Fruit fly (Drosophila melanogaster): Measurements from ENCODE around the gene CG13312.

CG13312 gene

dm6 chr3L:8772998-8773684, 33.9 kb downstream of the CG13312 start (continued):
- TF ChIP-seq sr (GFP tag; IDR thresholded peaks at IDR 0.05) (no peak), oc (tag; optimal IDR thresholded peaks at IDR 0.05) (peak; percentile 91), br (optimal IDR thresholded peaks at IDR 0.05) (no peak), cad (GFP tag; optimal IDR thresholded peaks at IDR 0.05) (no peak), lbe (GFP tag; optimal IDR thresholded peaks at IDR 0.05) (no peak), caup (GFP tag; optimal IDR thresholded peaks at IDR 0.05; ENCODE audit: severe bottlenecking) (peak; percentile 25), Ssrp (tag; optimal IDR thresholded peaks at IDR 0.05) (peak; percentile 79), C15 (GFP tag; IDR thresholded peaks at IDR 0.05) (0 out of 3 replicates have a peak, but pooled peaks have one; percentile 15), Rx (GFP tag; IDR thresholded peaks at IDR 0.05) (peak; percentile 35; the same call in 1 of the 2 replicates), CG11456 (GFP tag; IDR thresholded peaks at IDR 0.05) (0 out of 3 replicates have a peak, but pooled peaks have one; percentile 42), CG9727 (GFP tag; optimal IDR thresholded peaks at IDR 0.05) (peak; percentile 68), disco-r (GFP tag; optimal IDR thresholded peaks at IDR 0.05) (no peak), gfzf (GFP tag; optimal IDR thresholded peaks at IDR 0.05) (no peak), btn (GFP tag; optimal IDR thresholded peaks at IDR 0.05) (peak; percentile 41), CG10321 (GFP tag; IDR thresholded peaks at IDR 0.05) (peak; percentile 28; the same call in 1 of the 2 replicates), Nf-YC (tag; optimal IDR thresholded peaks at IDR 0.05) (peak; percentile 43), CG17568 (GFP tag; optimal IDR thresholded peaks at IDR 0.05) (peak; percentile 68), Asciz (GFP tag; optimal IDR thresholded peaks at IDR 0.05) (peak; percentile 77), ac (GFP tag; optimal IDR thresholded peaks at IDR 0.05) (no peak), Dip3 (GFP tag; optimal IDR thresholded peaks at IDR 0.05) (peak; percentile 23), CG8924 (tag; optimal IDR thresholded peaks at IDR 0.05) (peak; percentile 83), CG2202 (tag; optimal IDR thresholded peaks at IDR 0.05) (peak; percentile 80), fd96Cb (tag; optimal IDR thresholded peaks at IDR 0.05) (peak; percentile 80), CG12744 (GFP tag; optimal IDR thresholded peaks at IDR 0.05) (no peak), trem (tag; optimal IDR thresholded peaks at IDR 0.05) (peak; percentile 51), Gug (GFP tag; IDR thresholded peaks at IDR 0.05) (peak; percentile 20; the same call in 1 of the 4 replicates), Jarid2 (GFP tag; optimal IDR thresholded peaks at IDR 0.05) (peak; percentile 33), CG16813 (GFP tag; IDR thresholded peaks at IDR 0.05; ENCODE audit: partially characterized antibody) (no peak), dysf (GFP tag; IDR thresholded peaks at IDR 0.05) (peak; percentile 79), Hsf (GFP tag; optimal IDR thresholded peaks at IDR 0.05) (peak; percentile 69), CG14860 (GFP tag; IDR thresholded peaks at IDR 0.05; ENCODE audit: partially characterized antibody) (no peak), tap (tag; optimal IDR thresholded peaks at IDR 0.05) (peak; percentile 67), dmrt99B (tag; optimal IDR thresholded peaks at IDR 0.05) (peak; percentile 86), lola (GFP tag; optimal IDR thresholded peaks at IDR 0.05) (peak in 1 of 3 experiments; percentile 87), CHES-1-like (GFP tag; optimal IDR thresholded peaks at IDR 0.05) (no peak), CG1647 (GFP tag; optimal IDR thresholded peaks at IDR 0.05) (no peak), gcm2 (GFP tag; optimal IDR thresholded peaks at IDR 0.05) (no peak), exex (tag; optimal IDR thresholded peaks at IDR 0.05) (no peak), bab2 (GFP tag; optimal IDR thresholded peaks at IDR 0.05) (peak; percentile 45), h (optimal IDR thresholded peaks at IDR 0.05) (no peak), ab (GFP tag; optimal IDR thresholded peaks at IDR 0.05) (no peak), CG6765 (GFP tag; optimal IDR thresholded peaks at IDR 0.05) (no peak), Ets65A (GFP tag) (no peak), CG8359 (GFP tag; optimal IDR thresholded peaks at IDR 0.05; ENCODE audit: borderline replicate concordance) (peak; percentile 48), Xbp1 (GFP tag; optimal IDR thresholded peaks at IDR 0.05) (peak; percentile 74), HLH54F (GFP tag; optimal IDR thresholded peaks at IDR 0.05) (no peak), sqz (GFP tag; optimal IDR thresholded peaks at IDR 0.05) (peak; percentile 57), CG14965 (GFP tag; optimal IDR thresholded peaks at IDR 0.05; ENCODE audit: borderline replicate concordance) (no peak), Sox100B (GFP tag; optimal IDR thresholded peaks at IDR 0.05) (peak; percentile 74), bbx (GFP tag; IDR thresholded peaks at IDR 0.05; ENCODE audit: partially characterized antibody) (no peak)
